Worm (Caenorhabditis elegans): Measurements from ENCODE around the gene srz-74.
A peak's percentile ranks its signal among the peaks of the same experiment; 100 is the strongest.
"Not testable (repeated sequence)": the region's sequence is repeated elsewhere in the genome, so short reads cannot be mapped to it uniquely, and the experiment has no call there.

Gene srz-74

ce11 chrIV:16306918-16307317, 22.3 kb upstream of the srz-74 start:
- TF ChIP-seq aha-1 (tag) (no peak), snpc-1.2 (GFP tag; IDR thresholded peaks at IDR 0.05) (peak; percentile 83), vab-7 (GFP tag; IDR thresholded peaks at IDR 0.05) (no peak), egl-43 (GFP tag; IDR thresholded peaks at IDR 0.05) (0 out of 2 replicates have a peak, but pooled peaks have one; percentile 47), Y75B8A.6 (GFP tag; IDR thresholded peaks at IDR 0.05) (no peak), jun-1 (tag; optimal IDR thresholded peaks at IDR 0.05) (no peak)

ce11 chrIV:16307925-16308324, 21.3 kb upstream of the srz-74 start, which contains the start of gene rac-2:
rac-2 (plus strand) TSS chrIV:16308225.
- not testable (repeated sequence) for TF ChIP-seq nhr-6, ZK546.5, nhr-48 (tag; optimal IDR thresholded peaks at IDR 0.05)

- TF ChIP-seq ceh-32 (tag; optimal IDR thresholded peaks at IDR 0.05; ENCODE audit: poor library complexity) (no peak), F49E8.2 (tag; optimal IDR thresholded peaks at IDR 0.05; ENCODE audit: borderline replicate concordance) (no peak), ctbp-1 (GFP tag; IDR thresholded peaks at IDR 0.05) (no peak), egl-43 (GFP tag; IDR thresholded peaks at IDR 0.05) (peak; percentile 60; the same call in 1 of the 2 replicates), zip-2 (tag; optimal IDR thresholded peaks at IDR 0.05) (no peak), dmd-9 (GFP tag; IDR thresholded peaks at IDR 0.05) (0 out of 2 replicates have a peak, but pooled peaks have one; percentile 25), fos-1 (tag; optimal IDR thresholded peaks at IDR 0.05) (no peak), daf-19 (GFP tag; conservative IDR thresholded peaks at IDR 0.05) (no peak), zfp-2 (tag; optimal IDR thresholded peaks at IDR 0.05) (no peak), sdz-12 (GFP tag; optimal IDR thresholded peaks at IDR 0.05) (no peak), attf-4 (tag; optimal IDR thresholded peaks at IDR 0.05) (no peak), mes-2 (tag; optimal IDR thresholded peaks at IDR 0.05; ENCODE audit: poor library complexity, severe bottlenecking) (no peak), nhr-28 (tag; optimal IDR thresholded peaks at IDR 0.05) (no peak), nhr-77 (tag; optimal IDR thresholded peaks at IDR 0.05) (no peak), D1046.2 (GFP tag; IDR thresholded peaks at IDR 0.05) (0 out of 2 replicates have a peak, but pooled peaks have one; percentile 36), tra-1 (GFP tag; IDR thresholded peaks at IDR 0.05) (no peak), snpc-1.2 (GFP tag; IDR thresholded peaks at IDR 0.05) (peak; percentile 85), lsy-2 (tag; optimal IDR thresholded peaks at IDR 0.05) (no peak), lin-1 (GFP tag; IDR thresholded peaks at IDR 0.05) (no peak), ceh-82 (tag; optimal IDR thresholded peaks at IDR 0.05) (no peak), daf-12 (tag; optimal IDR thresholded peaks at IDR 0.05) (no peak), php-3 (GFP tag; IDR thresholded peaks at IDR 0.05) (no peak), pqm-1 (tag; optimal IDR thresholded peaks at IDR 0.05) (no peak), Y75B8A.6 (GFP tag; IDR thresholded peaks at IDR 0.05) (no peak), set-16 (GFP tag; IDR thresholded peaks at IDR 0.05) (peak; percentile 75), T20F7.1 (GFP tag; optimal IDR thresholded peaks at IDR 0.05) (no peak)
Observed at ce11 chrIV:16310103-16310502, 19.2 kb upstream of the srz-74 start.

ce11 chrIV:16320410-16320809, 8.8 kb upstream of the srz-74 start, which contains the start of gene K03D3.5:
K03D3.5 (minus strand) TSS chrIV:16320510.
- TF ChIP-seq F49E8.2 (tag; optimal IDR thresholded peaks at IDR 0.05; ENCODE audit: borderline replicate concordance): no peak
- no peak for TF ChIP-seq daf-8 (GFP tag; IDR thresholded peaks at IDR 0.05)
- TF ChIP-seq snpc-4 (tag; optimal IDR thresholded peaks at IDR 0.05): no peak
- no peak for TF ChIP-seq egl-43 (GFP tag; IDR thresholded peaks at IDR 0.05)
- no peak for TF ChIP-seq set-16 (GFP tag; IDR thresholded peaks at IDR 0.05)
- TF ChIP-seq sdz-12 (GFP tag; optimal IDR thresholded peaks at IDR 0.05): no peak
- no peak for TF ChIP-seq mxl-2 (GFP tag; conservative IDR thresholded peaks at IDR 0.05)
- no peak for TF ChIP-seq mes-2 (tag; optimal IDR thresholded peaks at IDR 0.05; ENCODE audit: poor library complexity, severe bottlenecking)
- no peak for TF ChIP-seq nhr-77 (tag; optimal IDR thresholded peaks at IDR 0.05)
- TF ChIP-seq attf-4 (tag; optimal IDR thresholded peaks at IDR 0.05): no peak
- TF ChIP-seq lir-3 (tag; optimal IDR thresholded peaks at IDR 0.05): no peak
- TF ChIP-seq zip-2 (tag; optimal IDR thresholded peaks at IDR 0.05): no peak
- TF ChIP-seq dve-1 (tag; optimal IDR thresholded peaks at IDR 0.05; ENCODE audit: insufficient read depth): no peak
- TF ChIP-seq ZK546.5 (tag; optimal IDR thresholded peaks at IDR 0.05): no peak
- TF ChIP-seq mep-1 (tag; optimal IDR thresholded peaks at IDR 0.05): no peak

Measured in whole organism, L4 larva.